Worm (Caenorhabditis elegans) whole organism, young adult: ENCODE measurements around the gene unc-9.

Experiments
- B0336.3 ChIP-seq: fragments of 200-800 bp; sonication (Bioruptor generic); IDR thresholded peaks from 2 replicates; pipeline ENCODE4 v1.3.6; 2022; ENCODE audit warnings: missing genetic modification characterization, missing compliant biosample characterization
- C06A6.2 ChIP-seq: fragments of 200-800 bp; sonication (Bioruptor generic); conservative IDR thresholded peaks from 2 replicates; pipeline ENCODE4 v1.3.6; 2022; ENCODE audit warnings: missing genetic modification characterization, missing compliant biosample characterization
- C17E4.6 ChIP-seq: fragments of 200-800 bp; sonication (Bioruptor generic); IDR thresholded peaks from 2 replicates; pipeline ENCODE4 v1.3.6; 2022; ENCODE audit warnings: missing genetic modification reagents, missing genetic modification characterization, missing compliant biosample characterization
- F52B5.7 ChIP-seq: sonication (generic microtip); optimal IDR thresholded peaks from 2 replicates; lab custom pipeline; 2016; ENCODE audit warnings: mild to moderate bottlenecking, missing genetic modification characterization, missing compliant biosample characterization
- K12H6.12 ChIP-seq: fragments of 200-800 bp; sonication (Bioruptor generic); optimal IDR thresholded peaks from 2 replicates; lab custom pipeline; 2018; ENCODE audit warnings: mild to moderate bottlenecking, missing genetic modification characterization, missing compliant biosample characterization
- Y53G8AR.9 ChIP-seq: fragments of 200-800 bp; sonication (Bioruptor generic); conservative IDR thresholded peaks from 2 replicates; pipeline ENCODE4 v1.3.6; 2022; ENCODE audit warnings: missing genetic modification reagents, missing genetic modification characterization, missing compliant biosample characterization
- ZK185.1 ChIP-seq: sonication (generic microtip); optimal IDR thresholded peaks from 2 replicates; lab custom pipeline; 2016; ENCODE audit warnings: mild to moderate bottlenecking, missing genetic modification characterization, missing compliant biosample characterization; ENCODE audit not compliant: poor library complexity, severe bottlenecking
- aptf-2 ChIP-seq: fragments of 200-800 bp; sonication (Bioruptor generic); conservative IDR thresholded peaks from 2 replicates; pipeline ENCODE4 v1.3.6; 2022; ENCODE audit warnings: missing genetic modification reagents, missing genetic modification characterization, missing compliant biosample characterization
- atf-7 ChIP-seq: sonication (generic microtip); optimal IDR thresholded peaks from 2 replicates; lab custom pipeline; 2017; ENCODE audit warnings: mild to moderate bottlenecking, missing genetic modification characterization, missing compliant biosample characterization
- attf-6 ChIP-seq: fragments of 200-800 bp; sonication (Bioruptor generic); IDR thresholded peaks from 2 replicates; pipeline ENCODE4 v1.3.6; 2022; ENCODE audit warnings: missing genetic modification reagents, missing genetic modification characterization, missing compliant biosample characterization
- bed-1 ChIP-seq: fragments of 200-800 bp; sonication (Bioruptor generic); IDR thresholded peaks from 2 replicates; pipeline ENCODE4 v1.3.6; 2022; ENCODE audit warnings: missing genetic modification reagents, missing genetic modification characterization, missing compliant biosample characterization
- bed-2 ChIP-seq: fragments of 200-800 bp; sonication (Bioruptor generic); IDR thresholded peaks from 2 replicates; pipeline ENCODE4 v1.3.6; 2022; ENCODE audit warnings: missing genetic modification reagents, missing genetic modification characterization, missing compliant biosample characterization
- ccch-3 ChIP-seq: fragments of 200-800 bp; sonication (Bioruptor generic); optimal IDR thresholded peaks from 2 replicates; lab custom pipeline; 2018; ENCODE audit warnings: mild to moderate bottlenecking, missing genetic modification characterization, missing compliant biosample characterization
- cebp-1 ChIP-seq, 2 experiments: fragments of 200-800 bp in 1 of 2; sonication (Bioruptor generic) in 1 of 2; sonication (generic microtip) in 1 of 2; IDR thresholded peaks in 1 of 2; optimal IDR thresholded peaks in 1 of 2; 2 replicates each; pipeline versions ENCODE4 v1.3.6 to Lab custom; 2017 to 2022; ENCODE audit warnings: missing compliant biosample characterization in 2 of 2, missing genetic modification characterization in 2 of 2, mild to moderate bottlenecking in 1 of 2, missing genetic modification reagents in 1 of 2, moderate library complexity in 1 of 2
- ceh-27 ChIP-seq: fragments of 200-800 bp; sonication (Bioruptor generic); optimal IDR thresholded peaks from 2 replicates; lab custom pipeline; 2018; ENCODE audit warnings: mild to moderate bottlenecking, missing genetic modification characterization, moderate library complexity, missing compliant biosample characterization
- dox-1 ChIP-seq: fragments of 200-800 bp; sonication (Bioruptor generic); IDR thresholded peaks from 2 replicates; pipeline ENCODE4 v1.3.6; 2022; ENCODE audit warnings: missing genetic modification reagents, missing genetic modification characterization, missing compliant biosample characterization
- dpl-1 ChIP-seq: fragments of 150-350 bp; optimal IDR thresholded peaks from 2 replicates; lab custom pipeline; 2014; ENCODE audit warnings: missing biosample characterization, missing genetic modification reagents, missing genetic modification characterization
- egl-44 ChIP-seq: fragments of 200-800 bp; sonication (Bioruptor generic); IDR thresholded peaks from 2 replicates; pipeline ENCODE4 v1.3.6; 2022; ENCODE audit warnings: missing genetic modification reagents, missing genetic modification characterization, missing compliant biosample characterization
- egrh-3 ChIP-seq: fragments of 200-800 bp; sonication (Bioruptor generic); IDR thresholded peaks from 2 replicates; pipeline ENCODE4 v1.3.6; 2022; ENCODE audit warnings: missing genetic modification reagents, missing genetic modification characterization, missing compliant biosample characterization
- ekl-4 ChIP-seq: fragments of 200-800 bp; sonication (Bioruptor generic); IDR thresholded peaks from 2 replicates; pipeline ENCODE4 v1.3.6; 2022; ENCODE audit warnings: missing genetic modification reagents, missing genetic modification characterization, missing compliant biosample characterization
- hmg-1.2 ChIP-seq: fragments of 200-800 bp; sonication (Bioruptor generic); IDR thresholded peaks from 2 replicates; pipeline ENCODE4 v1.3.6; 2022; ENCODE audit warnings: missing genetic modification reagents, missing genetic modification characterization, missing compliant biosample characterization
- hrde-1 ChIP-seq: sonication (generic microtip); optimal IDR thresholded peaks from 2 replicates; lab custom pipeline; 2016; ENCODE audit warnings: missing genetic modification characterization, mild to moderate bottlenecking, missing compliant biosample characterization, moderate library complexity, missing genotype, missing genetic modification reagents, borderline replicate concordance
- let-526 ChIP-seq: fragments of 200-800 bp; sonication (Bioruptor generic); IDR thresholded peaks from 2 replicates; pipeline ENCODE4 v1.3.6; 2022; ENCODE audit warnings: missing genetic modification reagents, missing genetic modification characterization, missing compliant biosample characterization
- let-607 ChIP-seq, 2 experiments: fragments of 200-800 bp in 1 of 2; sonication (Bioruptor generic) in 1 of 2; sonication (generic microtip) in 1 of 2; optimal IDR thresholded peaks; 2 replicates each; lab custom pipeline; 2016 to 2018; ENCODE audit warnings: mild to moderate bottlenecking in 2 of 2, missing compliant biosample characterization in 2 of 2, missing genetic modification characterization in 2 of 2, moderate library complexity in 2 of 2, missing genotype in 1 of 2
- lin-40 ChIP-seq: sonication (generic microtip); optimal IDR thresholded peaks from 2 replicates; lab custom pipeline; 2016; ENCODE audit warnings: missing genetic modification characterization, mild to moderate bottlenecking, missing compliant biosample characterization, missing genotype, missing genetic modification reagents
- lsy-27 ChIP-seq: sonication (generic microtip); optimal IDR thresholded peaks from 2 replicates; lab custom pipeline; 2017; ENCODE audit warnings: missing genetic modification characterization, mild to moderate bottlenecking, missing compliant biosample characterization, antibody characterized with exemption, missing genotype, borderline replicate concordance; ENCODE audit not compliant: insufficient read depth
- nfyb-1 ChIP-seq: fragments of 200-800 bp; sonication (Bioruptor generic); IDR thresholded peaks from 2 replicates; pipeline ENCODE4 v1.3.6; 2022; ENCODE audit warnings: missing genetic modification reagents, missing genetic modification characterization, missing compliant biosample characterization
- nhr-27 ChIP-seq: fragments of 200-800 bp; sonication (Bioruptor generic); optimal IDR thresholded peaks from 2 replicates; lab custom pipeline; 2018; ENCODE audit warnings: mild to moderate bottlenecking, missing genetic modification characterization, moderate library complexity, missing compliant biosample characterization
- nhr-80 ChIP-seq: sonication (generic microtip); optimal IDR thresholded peaks from 2 replicates; lab custom pipeline; 2016; ENCODE audit warnings: missing genetic modification characterization, missing compliant biosample characterization
- pha-4 ChIP-seq: fragments of 150-350 bp; sonication (generic microtip); optimal IDR thresholded peaks from 2 replicates; lab custom pipeline; 2014; ENCODE audit warnings: missing biosample characterization, missing genetic modification reagents, missing genetic modification characterization
- repo-1 ChIP-seq: sonication (generic microtip); optimal IDR thresholded peaks from 2 replicates; lab custom pipeline; 2017; ENCODE audit warnings: mild to moderate bottlenecking, missing genetic modification characterization, missing compliant biosample characterization
- sdz-38 ChIP-seq: sonication (generic microtip); optimal IDR thresholded peaks from 2 replicates; lab custom pipeline; 2016; ENCODE audit warnings: missing genotype, missing genetic modification characterization, missing compliant biosample characterization
- snpc-3.4 ChIP-seq: sonication (generic microtip); optimal IDR thresholded peaks from 2 replicates; lab custom pipeline; 2017; ENCODE audit warnings: missing genetic modification characterization, mild to moderate bottlenecking, missing compliant biosample characterization, antibody characterized with exemption, moderate library complexity, missing genotype, missing genetic modification reagents
- sptf-2 ChIP-seq: fragments of 200-800 bp; sonication (Bioruptor generic); optimal IDR thresholded peaks from 2 replicates; lab custom pipeline; 2018; ENCODE audit warnings: mild to moderate bottlenecking, missing genetic modification characterization, missing compliant biosample characterization
- tbp1 ChIP-seq: fragments of 200-800 bp; sonication (Bioruptor generic); optimal IDR thresholded peaks from 2 replicates; lab custom pipeline; 2018; ENCODE audit warnings: mild to moderate bottlenecking, missing genetic modification characterization, missing compliant biosample characterization
- unc-62 ChIP-seq: fragments of 150-350 bp; optimal IDR thresholded peaks from 2 replicates; lab custom pipeline; 2014; ENCODE audit warnings: missing biosample characterization, missing genetic modification reagents, missing genetic modification characterization
- ztf-26 ChIP-seq: sonication (generic microtip); optimal IDR thresholded peaks from 2 replicates; lab custom pipeline; 2017; ENCODE audit warnings: missing genetic modification characterization, missing compliant biosample characterization
- ztf-6 ChIP-seq: fragments of 200-800 bp; sonication (Bioruptor generic); IDR thresholded peaks from 2 replicates; pipeline ENCODE4 v1.3.6; 2022; ENCODE audit warnings: missing genetic modification reagents, missing genetic modification characterization, missing compliant biosample characterization

Gene unc-9

DNA sequence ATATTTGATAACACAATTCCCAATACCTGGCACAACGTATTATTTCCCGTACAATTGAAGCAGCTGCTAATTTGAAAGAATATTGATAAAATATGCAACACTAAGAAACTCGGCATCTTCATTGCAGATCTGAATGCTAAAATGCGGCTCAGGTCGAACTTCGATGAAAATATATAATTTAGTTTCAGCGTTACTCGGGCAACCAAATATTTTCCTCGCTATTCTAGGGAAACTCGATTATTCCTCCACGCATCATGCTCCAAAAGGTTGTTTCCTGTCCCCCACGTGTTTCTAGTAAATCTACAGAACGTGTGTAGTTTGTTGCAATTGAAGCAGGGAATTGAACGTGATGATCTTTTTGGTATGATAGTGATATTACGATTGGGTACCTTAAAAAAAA is 47.5 kb downstream of the unc-9 start:
- TF ChIP-seq cebp-1 (GFP tag; IDR thresholded peaks at IDR 0.05; lab: Robert Waterston, UW) (no peak), cebp-1 (tag; optimal IDR thresholded peaks at IDR 0.05; lab: Kevin White, UChicago) (no peak), egrh-3 (GFP tag; lab: Robert Waterston, UW) (no peak), pha-4 (no peak), tbp1 (GFP tag; lab: Kevin White, UChicago) (no peak), ztf-26 (no peak), attf-6 (GFP tag; lab: Robert Waterston, UW) (no peak), hrde-1 (no peak)

DNA sequence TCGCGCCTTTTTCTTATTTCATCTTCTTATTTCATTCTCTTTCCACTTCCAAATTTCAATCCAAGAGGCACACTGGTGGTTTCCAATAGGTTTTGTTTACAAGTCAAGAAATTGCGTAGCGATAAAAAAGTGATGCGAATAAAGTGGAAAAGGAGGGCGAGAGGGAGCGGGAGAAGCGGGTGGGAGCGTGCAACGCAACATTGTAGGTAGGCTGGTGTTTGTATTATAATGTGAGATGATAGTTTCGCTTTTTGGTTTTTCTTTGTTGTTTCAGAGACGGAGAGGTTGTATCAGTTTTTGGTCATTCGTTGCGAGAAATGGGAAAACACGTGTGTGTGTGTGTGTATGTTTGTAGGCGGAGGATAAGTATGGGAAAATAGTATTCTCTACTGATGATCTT is 48.6 kb downstream of the unc-9 start:
- TF ChIP-seq B0336.3 (GFP tag; lab: Robert Waterston, UW), result peak; percentile 60; the same call in 1 of the 2 replicates
- TF ChIP-seq egl-44 (GFP tag; lab: Robert Waterston, UW), result no peak
- peak; percentile 89 for TF ChIP-seq nhr-80 (tag; lab: Kevin White, UChicago)
- TF ChIP-seq sdz-38, result no peak
- no peak for TF ChIP-seq F52B5.7 (tag; lab: Kevin White, UChicago)
- TF ChIP-seq pha-4, result peak; percentile 90
- TF ChIP-seq lin-40 (tag; lab: Kevin White, UChicago), result peak; percentile 31
- peak; percentile 38 for TF ChIP-seq atf-7 (tag; lab: Kevin White, UChicago)
- peak; percentile 16 for TF ChIP-seq repo-1
- TF ChIP-seq let-526 (GFP tag; lab: Robert Waterston, UW), result 0 out of 2 replicates have a peak, but pooled peaks have one; percentile 18
- peak; percentile 12 for TF ChIP-seq snpc-3.4 (tag; lab: Kevin White, UChicago)
- TF ChIP-seq dox-1 (GFP tag; lab: Robert Waterston, UW), result peak; percentile 38; the same call in 1 of the 2 replicates
- 0 out of 2 replicates have a peak, but pooled peaks have one; percentile 21 for TF ChIP-seq cebp-1 (GFP tag; IDR thresholded peaks at IDR 0.05; lab: Robert Waterston, UW)
- peak; percentile 45 for TF ChIP-seq cebp-1 (tag; optimal IDR thresholded peaks at IDR 0.05; lab: Kevin White, UChicago)
- TF ChIP-seq ekl-4 (GFP tag; lab: Robert Waterston, UW), result no peak
- TF ChIP-seq Y53G8AR.9 (GFP tag; lab: Robert Waterston, UW), result no peak
- peak; percentile 12 for TF ChIP-seq tbp1 (GFP tag; lab: Kevin White, UChicago)
- TF ChIP-seq dpl-1 (GFP tag; lab: Kevin White, UChicago), result no peak
- TF ChIP-seq ZK185.1, result peak; percentile 30

DNA sequence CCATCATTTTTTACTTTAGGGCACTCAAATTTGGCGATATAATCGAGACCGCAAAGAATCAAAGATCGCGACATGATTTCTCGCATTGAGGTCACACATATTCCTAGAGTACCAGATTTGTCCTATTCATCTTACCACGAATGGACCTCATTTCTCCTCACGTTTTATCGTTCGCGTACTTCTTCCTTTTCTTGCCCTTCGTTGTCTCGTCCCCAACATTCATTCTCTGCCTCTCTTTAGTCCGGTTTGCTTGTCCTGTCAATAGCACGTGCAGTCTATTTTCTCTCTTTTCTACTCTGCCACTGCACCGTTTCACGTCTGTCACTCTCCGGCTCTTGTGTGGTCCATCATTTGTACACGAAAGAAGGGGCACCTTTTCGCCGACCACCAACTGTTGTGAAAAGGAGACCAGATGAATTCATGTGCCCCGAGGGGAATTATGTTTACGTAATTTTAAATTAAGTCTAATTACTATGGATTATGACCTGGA is 49.8 kb downstream of the unc-9 start:
- TF ChIP-seq bed-1 (no peak), ztf-6 (GFP tag; lab: Robert Waterston, UW) (no peak), bed-2 (GFP tag; lab: Robert Waterston, UW) (no peak), K12H6.12 (tag; lab: Kevin White, UChicago) (peak; percentile 61), ceh-27 (GFP tag; lab: Kevin White, UChicago) (peak; percentile 74), tbp1 (GFP tag; lab: Kevin White, UChicago) (peak; percentile 25), nhr-27 (tag; lab: Kevin White, UChicago) (no peak), lin-40 (tag; lab: Kevin White, UChicago) (peak; percentile 48), hmg-1.2 (peak; percentile 71; the same call in 1 of the 2 replicates), let-607 (tag; optimal IDR thresholded peaks at IDR 0.05; lab: Kevin White, UChicago) (no peak), cebp-1 (GFP tag; IDR thresholded peaks at IDR 0.05; lab: Robert Waterston, UW) (no peak), cebp-1 (tag; optimal IDR thresholded peaks at IDR 0.05; lab: Kevin White, UChicago) (peak; percentile 60), nhr-80 (tag; lab: Kevin White, UChicago) (peak; percentile 74), B0336.3 (GFP tag; lab: Robert Waterston, UW) (0 out of 2 replicates have a peak, but pooled peaks have one; percentile 24), C06A6.2 (no peak)
- TF ChIP-seq, all 124 proteins: peak for 8

DNA sequence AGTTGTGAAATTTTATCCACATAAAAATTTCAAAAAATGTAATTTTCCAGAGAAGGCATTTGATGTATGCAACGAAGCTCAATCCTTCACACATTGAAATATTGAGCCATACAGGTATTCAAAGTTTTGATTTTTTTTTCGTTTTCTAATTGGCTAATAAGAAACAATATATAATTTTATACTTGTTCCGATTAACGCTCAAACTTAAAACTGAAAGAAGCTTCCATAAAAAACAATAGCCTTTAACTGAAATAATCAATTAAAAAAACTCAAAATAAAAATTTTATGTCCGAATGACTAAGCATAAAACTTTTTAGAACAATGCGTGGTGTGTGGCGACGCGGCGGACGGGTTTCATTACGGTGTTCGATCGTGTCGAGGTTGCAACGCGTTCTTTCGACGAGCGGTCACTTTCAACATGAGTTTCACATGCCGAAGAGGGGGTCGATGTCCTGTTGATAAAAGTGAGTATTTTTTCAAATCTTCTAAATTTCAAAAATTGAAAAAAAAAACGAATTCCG is 50.4 kb downstream of the unc-9 start, which contains the start of gene nhr-32:
Gene nhr-32, plus strand, starts transcription at position 51 of the 521 bp plus-strand sequence.
- TF ChIP-seq sptf-2 (GFP tag; lab: Kevin White, UChicago) (no peak), lsy-27 (tag; lab: Kevin White, UChicago) (no peak), unc-62 (GFP tag; lab: Kevin White, UChicago) (no peak), egrh-3 (GFP tag; lab: Robert Waterston, UW) (no peak), ccch-3 (no peak), C17E4.6 (GFP tag; lab: Robert Waterston, UW) (no peak), aptf-2 (no peak), dox-1 (GFP tag; lab: Robert Waterston, UW) (no peak), ceh-27 (GFP tag; lab: Kevin White, UChicago) (no peak), dpl-1 (GFP tag; lab: Kevin White, UChicago) (no peak), nfyb-1 (GFP tag; lab: Robert Waterston, UW) (no peak), repo-1 (no peak)
- TF ChIP-seq, all 124 proteins: peak for 0
